Fruit fly (Drosophila melanogaster): ENCODE measurements around the gene Acbp4.

Gene Acbp4

DNA sequence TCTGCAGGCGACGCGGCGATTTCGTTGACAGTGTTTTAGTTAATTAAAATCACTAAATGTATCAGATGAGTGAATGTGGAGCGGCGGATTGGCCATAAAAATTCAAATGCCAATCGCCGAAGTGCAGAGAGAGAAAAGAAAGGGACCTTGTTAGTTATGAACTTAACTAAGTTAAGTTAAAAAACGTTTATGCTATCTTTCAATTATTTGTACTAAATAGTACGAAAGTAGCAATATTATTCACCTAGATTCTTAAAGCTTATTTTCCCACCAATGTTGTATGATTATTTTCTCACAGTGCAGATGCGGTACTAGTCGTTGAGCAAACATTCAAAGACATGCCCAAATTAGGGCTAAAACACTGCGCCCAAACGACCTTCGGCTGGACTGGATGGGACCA, 37.3 kb downstream of the Acbp4 start:
- TF ChIP-seq h (GFP tag; optimal IDR thresholded peaks at IDR 0.05): peak; percentile 36
- TF ChIP-seq Hnf4 (GFP tag; optimal IDR thresholded peaks at IDR 0.05): no peak
- TF ChIP-seq Jra (GFP tag; optimal IDR thresholded peaks at IDR 0.05): no peak
- no peak for TF ChIP-seq Vsx2 (GFP tag; optimal IDR thresholded peaks at IDR 0.05; ENCODE audit: partially characterized antibody)
- no peak for TF ChIP-seq Mio (GFP tag; optimal IDR thresholded peaks at IDR 0.05)
- TF ChIP-seq fru (GFP tag; optimal IDR thresholded peaks at IDR 0.05): peak; percentile 2
- no peak for TF ChIP-seq Dif (GFP tag; optimal IDR thresholded peaks at IDR 0.05; ENCODE audit: partially characterized antibody)
- no peak for TF ChIP-seq lola (GFP tag; optimal IDR thresholded peaks at IDR 0.05)
- peak; percentile 5 for TF ChIP-seq HLH106 (tag; optimal IDR thresholded peaks at IDR 0.05)
- TF ChIP-seq sage (GFP tag; optimal IDR thresholded peaks at IDR 0.05): no peak
- TF ChIP-seq GATAd (GFP tag; optimal IDR thresholded peaks at IDR 0.05): no peak
- TF ChIP-seq sv (GFP tag; optimal IDR thresholded peaks at IDR 0.05): no peak
- TF ChIP-seq brk (GFP tag; optimal IDR thresholded peaks at IDR 0.05): no peak
- TF ChIP-seq woc (GFP tag; optimal IDR thresholded peaks at IDR 0.05): no peak
- no peak for TF ChIP-seq N (GFP tag; optimal IDR thresholded peaks at IDR 0.05)
- TF ChIP-seq Rel (GFP tag; optimal IDR thresholded peaks at IDR 0.05): no peak
- TF ChIP-seq Rel (tag; optimal IDR thresholded peaks at IDR 0.05): no peak
- TF ChIP-seq Hr83 (GFP tag; optimal IDR thresholded peaks at IDR 0.05; ENCODE audit: poor library complexity, severe bottlenecking): no peak
- no peak for TF ChIP-seq Myc (optimal IDR thresholded peaks at IDR 0.05)

DNA sequence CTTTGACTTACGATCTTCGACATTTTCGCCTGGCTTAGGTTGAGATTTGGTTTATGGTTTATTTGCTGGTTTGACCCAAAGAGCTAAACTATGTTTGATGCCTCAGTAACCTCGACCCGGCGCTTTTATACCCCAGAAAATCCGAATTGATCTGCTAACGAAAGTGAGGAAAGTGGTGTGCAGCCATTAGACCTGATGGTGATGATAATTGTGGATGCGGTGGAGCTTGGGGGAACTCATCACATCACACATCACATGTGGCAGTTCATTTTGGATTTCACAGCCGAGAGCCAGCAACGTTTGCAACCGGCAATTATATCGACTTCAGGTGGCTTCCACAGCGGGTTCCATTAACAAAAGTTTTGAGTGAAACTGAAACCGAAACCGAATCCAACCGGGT, 39.4 kb downstream of the Acbp4 start, which contains the start of gene Cpr65Eb:
Cpr65Eb (minus strand) TSS at position 101 of the 400 bp plus-strand sequence.
- TF ChIP-seq Hnf4 (GFP tag; optimal IDR thresholded peaks at IDR 0.05) (no peak), ey (GFP tag; optimal IDR thresholded peaks at IDR 0.05) (no peak), jim (GFP tag; optimal IDR thresholded peaks at IDR 0.05) (no peak)

DNA sequence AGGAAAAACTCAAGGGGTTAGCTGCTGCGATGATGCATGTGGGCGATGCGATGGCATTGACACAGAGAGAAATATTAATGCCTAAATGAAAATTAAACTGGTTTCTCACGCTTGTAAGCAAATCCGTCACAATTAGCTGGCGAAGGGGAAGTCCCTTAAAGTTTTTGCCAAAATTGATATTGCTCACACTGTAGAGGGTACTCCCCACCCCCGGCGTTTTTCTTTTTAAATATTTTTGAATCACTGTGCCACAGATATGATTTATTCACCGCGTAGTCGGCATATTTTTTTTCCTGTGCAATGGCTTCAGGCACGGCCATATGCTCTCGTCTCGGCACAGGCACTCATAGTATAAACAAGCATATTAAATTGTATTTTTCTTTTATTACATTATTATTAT, 40.7 kb downstream of the Acbp4 start:
- TF ChIP-seq CG9705 (GFP tag; optimal IDR thresholded peaks at IDR 0.05): no peak
- no peak for TF ChIP-seq dl (GFP tag; optimal IDR thresholded peaks at IDR 0.05; ENCODE audit: insufficient read depth in 1 of 2, partially characterized antibody in 2 of 2)
- TF ChIP-seq Sp1 (GFP tag; optimal IDR thresholded peaks at IDR 0.05): no peak
- no peak for TF ChIP-seq h (GFP tag; optimal IDR thresholded peaks at IDR 0.05)
- TF ChIP-seq ey (GFP tag; optimal IDR thresholded peaks at IDR 0.05): no peak
- no peak for TF ChIP-seq dmrt93B (GFP tag; optimal IDR thresholded peaks at IDR 0.05)

DNA sequence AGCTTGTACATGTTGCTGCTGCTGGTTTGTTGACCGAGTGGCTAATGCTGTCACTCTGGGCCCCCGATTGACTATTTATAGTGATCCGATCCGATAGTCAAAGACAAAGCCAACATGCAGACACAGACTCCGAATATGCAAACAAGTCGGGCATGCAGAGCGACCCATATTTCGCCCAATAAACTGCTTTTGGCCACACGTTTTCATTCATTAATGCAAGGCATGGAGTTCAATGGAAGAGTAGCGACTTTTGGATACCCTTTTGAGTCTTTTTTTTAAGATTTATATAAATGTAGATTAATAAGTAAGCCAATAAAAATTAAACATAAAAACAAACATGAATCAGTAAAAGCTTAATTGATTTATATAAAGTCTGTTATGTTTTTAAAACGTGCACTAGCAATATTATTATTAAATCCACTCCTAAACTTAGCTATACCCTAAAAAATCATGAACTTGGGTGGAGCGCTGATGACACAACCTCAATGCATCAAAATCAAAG, 41.5 kb downstream of the Acbp4 start, which contains the start of gene Cpr65Ea:
Cpr65Ea (minus strand) TSS at position 51 of the 502 bp plus-strand sequence.
- TF ChIP-seq woc (GFP tag; optimal IDR thresholded peaks at IDR 0.05) (no peak), Hr78 (GFP tag; optimal IDR thresholded peaks at IDR 0.05) (no peak), dsf (GFP tag; optimal IDR thresholded peaks at IDR 0.05; ENCODE audit: borderline replicate concordance) (no peak), OdsH (GFP tag; optimal IDR thresholded peaks at IDR 0.05) (no peak), HLH106 (tag; optimal IDR thresholded peaks at IDR 0.05) (no peak), h (GFP tag; optimal IDR thresholded peaks at IDR 0.05) (no peak), CG9705 (GFP tag; optimal IDR thresholded peaks at IDR 0.05) (no peak), tai (GFP tag; optimal IDR thresholded peaks at IDR 0.05) (no peak), psq (GFP tag; optimal IDR thresholded peaks at IDR 0.05) (no peak), brk (GFP tag; optimal IDR thresholded peaks at IDR 0.05) (no peak), Hnf4 (GFP tag; optimal IDR thresholded peaks at IDR 0.05) (no peak), br (GFP tag; optimal IDR thresholded peaks at IDR 0.05) (no peak), Myc (optimal IDR thresholded peaks at IDR 0.05) (no peak)

DNA sequence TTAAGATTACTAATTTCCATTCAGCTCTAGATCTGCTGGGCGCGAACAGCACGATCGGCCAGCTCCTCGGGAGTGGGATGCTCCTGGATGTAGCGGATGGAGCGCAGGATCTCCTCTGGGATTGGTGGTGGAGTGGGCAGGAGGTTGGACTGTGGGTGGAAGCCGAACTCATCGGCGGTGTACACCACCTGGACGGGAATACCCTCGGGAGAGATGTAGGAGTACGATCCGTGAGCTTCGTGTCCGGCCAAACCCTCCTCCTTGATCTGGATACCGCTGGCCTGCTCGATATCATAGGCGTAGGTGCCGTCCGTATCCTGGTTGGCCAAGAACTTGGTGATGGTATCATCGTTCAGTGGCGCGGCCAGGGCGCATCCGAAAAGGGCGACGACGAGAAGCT, 42.0 kb downstream of the Acbp4 start:
- TF ChIP-seq tai (GFP tag; optimal IDR thresholded peaks at IDR 0.05) (no peak), Myc (optimal IDR thresholded peaks at IDR 0.05) (no peak), HLH106 (tag; optimal IDR thresholded peaks at IDR 0.05) (no peak), GATAd (GFP tag; optimal IDR thresholded peaks at IDR 0.05) (no peak), foxo (GFP tag; optimal IDR thresholded peaks at IDR 0.05) (no peak), OdsH (GFP tag; optimal IDR thresholded peaks at IDR 0.05) (no peak), Dif (GFP tag; optimal IDR thresholded peaks at IDR 0.05; ENCODE audit: partially characterized antibody) (no peak), br (GFP tag; optimal IDR thresholded peaks at IDR 0.05) (no peak)
